Fruit fly (Drosophila melanogaster) whole organism, wandering third instar larva: ENCODE results near the gene CG42822.

Source experiments
- Abd-B ChIP-seq: fragments of >200 bp; optimal IDR thresholded peaks from 2 replicates; lab custom pipeline; 2017; ENCODE audit warnings: missing biosample characterization, missing genetic modification characterization
- HLH106 ChIP-seq: fragments of 200-800 bp; optimal IDR thresholded peaks from 3 replicates; lab custom pipeline; 2019; ENCODE audit warnings: missing biosample characterization, mild to moderate bottlenecking, missing genetic modification characterization, moderate library complexity
- brk ChIP-seq: fragments of 200-800 bp; sonication (Bioruptor generic); optimal IDR thresholded peaks from 2 replicates; lab custom pipeline; 2016; ENCODE audit warnings: missing biosample characterization, mild to moderate bottlenecking, missing genetic modification characterization
- foxo ChIP-seq, 2 experiments: fragments of 200-800 bp; sonication (Bioruptor generic); optimal IDR thresholded peaks; 2 replicates in 1 of 2; 3 replicates in 1 of 2; lab custom pipeline; 2016 to 2017; ENCODE audit warnings: missing biosample characterization in 2 of 2, missing genetic modification characterization in 2 of 2
- h ChIP-seq: fragments of 200-800 bp; sonication (Bioruptor generic); optimal IDR thresholded peaks from 3 replicates; lab custom pipeline; 2016; ENCODE audit warnings: missing biosample characterization, mild to moderate bottlenecking, missing genetic modification characterization

dm6 chr3R:17420338-17420737 is 6.6 kb downstream of the CG42822 start, which contains the start of gene CG42835:
- TF ChIP-seq HLH106 (tag; lab: Kevin White, UChicago) (no peak), foxo (GFP tag; optimal IDR thresholded peaks at IDR 0.05; lab: Kevin White, UChicago) (no peak), Abd-B (GFP tag; lab: Kevin White, UChicago) (no peak), brk (GFP tag; lab: Kevin White, UChicago) (no peak), h (GFP tag; lab: Kevin White, UChicago) (no peak)
